Fruit fly (Drosophila melanogaster): ENCODE results near the gene AP-1-2beta.

AP-1-2beta gene

dm6 chrX:19754152-19754579 lies 23.4 kb downstream of the AP-1-2beta start:
- no peak for TF ChIP-seq bab1 (GFP tag; optimal IDR thresholded peaks at IDR 0.05)
- no peak for TF ChIP-seq CG7101 (tag; optimal IDR thresholded peaks at IDR 0.05)
- peak; percentile 8 for TF ChIP-seq pad (GFP tag; optimal IDR thresholded peaks at IDR 0.05)
- TF ChIP-seq ovo (GFP tag; optimal IDR thresholded peaks at IDR 0.05), result no peak
- TF ChIP-seq toe (GFP tag; optimal IDR thresholded peaks at IDR 0.05), result no peak
- peak; percentile 3 for TF ChIP-seq CG12768 (GFP tag; optimal IDR thresholded peaks at IDR 0.05)
- no peak for TF ChIP-seq CG5204 (GFP tag; optimal IDR thresholded peaks at IDR 0.05)
- no peak for TF ChIP-seq Crg-1 (GFP tag; optimal IDR thresholded peaks at IDR 0.05)
- TF ChIP-seq Mnt (GFP tag; optimal IDR thresholded peaks at IDR 0.05), result peak; percentile 1
- no peak for TF ChIP-seq CG33017 (tag; optimal IDR thresholded peaks at IDR 0.05)
- no peak for TF ChIP-seq kay (GFP tag; ENCODE audit: borderline replicate concordance)
- peak; percentile 58 for TF ChIP-seq cic (GFP tag; optimal IDR thresholded peaks at IDR 0.05)
- TF ChIP-seq tj (GFP tag; optimal IDR thresholded peaks at IDR 0.05), result no peak
- no peak for TF ChIP-seq CG7045 (GFP tag; optimal IDR thresholded peaks at IDR 0.05)
- TF ChIP-seq CG1620 (GFP tag; optimal IDR thresholded peaks at IDR 0.05), result no peak
- TF ChIP-seq CG14711 (tag; optimal IDR thresholded peaks at IDR 0.05), result no peak
- TF ChIP-seq Hr96 (GFP tag; optimal IDR thresholded peaks at IDR 0.05), result no peak

dm6 chrX:19754705-19755403 lies 24.1 kb downstream of the AP-1-2beta start:
- no peak for TF ChIP-seq Hr96 (GFP tag; optimal IDR thresholded peaks at IDR 0.05)
- TF ChIP-seq cnc (optimal IDR thresholded peaks at IDR 0.05), result peak; percentile 67 to 76
- TF ChIP-seq CG11617 (GFP tag; optimal IDR thresholded peaks at IDR 0.05), result no peak
- TF ChIP-seq cic (GFP tag; optimal IDR thresholded peaks at IDR 0.05), result no peak

dm6 chrX:19762167-19762566 lies 31.4 kb downstream of the AP-1-2beta start:
- TF ChIP-seq Hr96 (GFP tag; optimal IDR thresholded peaks at IDR 0.05) (no peak), CG7045 (GFP tag; optimal IDR thresholded peaks at IDR 0.05) (no peak), tj (GFP tag; optimal IDR thresholded peaks at IDR 0.05) (no peak), CG5204 (GFP tag; optimal IDR thresholded peaks at IDR 0.05) (no peak), CG11617 (GFP tag; optimal IDR thresholded peaks at IDR 0.05) (no peak), toe (GFP tag; optimal IDR thresholded peaks at IDR 0.05) (no peak), CG7101 (tag; optimal IDR thresholded peaks at IDR 0.05) (peak; percentile 6), cnc (optimal IDR thresholded peaks at IDR 0.05) (no peak), pad (GFP tag; optimal IDR thresholded peaks at IDR 0.05) (peak; percentile 13), Mnt (GFP tag; optimal IDR thresholded peaks at IDR 0.05) (no peak), Clk (GFP tag; optimal IDR thresholded peaks at IDR 0.05) (no peak), CG14711 (tag; optimal IDR thresholded peaks at IDR 0.05) (no peak), kay (GFP tag; ENCODE audit: borderline replicate concordance) (no peak), CG33017 (tag; optimal IDR thresholded peaks at IDR 0.05) (no peak), Crg-1 (GFP tag; optimal IDR thresholded peaks at IDR 0.05) (peak; percentile 46), bab1 (GFP tag; optimal IDR thresholded peaks at IDR 0.05) (peak; percentile 12), CG1620 (GFP tag; optimal IDR thresholded peaks at IDR 0.05) (peak; percentile 38), CG12768 (GFP tag; optimal IDR thresholded peaks at IDR 0.05) (no peak)

- TF ChIP-seq CG33017 (tag; optimal IDR thresholded peaks at IDR 0.05) (no peak), ovo (GFP tag; optimal IDR thresholded peaks at IDR 0.05) (no peak)
These were observed 32.7 kb downstream of the AP-1-2beta start for dm6 chrX:19763440-19764002.

dm6 chrX:19764824-19765489 lies 34.2 kb downstream of the AP-1-2beta start, which contains the start of gene CG12702:
Gene CG12702, minus strand, starts transcription at chrX:19764874.
- TF ChIP-seq CG1620 (GFP tag; optimal IDR thresholded peaks at IDR 0.05) (no peak), CG33017 (tag; optimal IDR thresholded peaks at IDR 0.05) (no peak), CG12768 (GFP tag; optimal IDR thresholded peaks at IDR 0.05) (no peak), Crg-1 (GFP tag; optimal IDR thresholded peaks at IDR 0.05) (no peak), CG7045 (GFP tag; optimal IDR thresholded peaks at IDR 0.05) (no peak), pad (GFP tag; optimal IDR thresholded peaks at IDR 0.05) (no peak), kay (GFP tag; ENCODE audit: borderline replicate concordance) (no peak), Hr96 (GFP tag; optimal IDR thresholded peaks at IDR 0.05) (no peak), ovo (GFP tag; optimal IDR thresholded peaks at IDR 0.05) (no peak), CG5204 (GFP tag; optimal IDR thresholded peaks at IDR 0.05) (no peak)

dm6 chrX:19765490-19766212 lies 34.8 kb downstream of the AP-1-2beta start:
- no peak for TF ChIP-seq ovo (GFP tag; optimal IDR thresholded peaks at IDR 0.05)
- TF ChIP-seq toe (GFP tag; optimal IDR thresholded peaks at IDR 0.05), result no peak
- no peak for TF ChIP-seq CG12768 (GFP tag; optimal IDR thresholded peaks at IDR 0.05)
- TF ChIP-seq Mnt (GFP tag; optimal IDR thresholded peaks at IDR 0.05), result no peak
- TF ChIP-seq CG1620 (GFP tag; optimal IDR thresholded peaks at IDR 0.05), result no peak
- TF ChIP-seq kay (GFP tag; ENCODE audit: borderline replicate concordance), result no peak
